Worm (Caenorhabditis elegans) whole organism, L4/young adult: ENCODE measurements around the gene B0228.8.

Source experiments
- W03F9.2 ChIP-seq: fragments of 150-350 bp; optimal IDR thresholded peaks from 2 replicates; lab custom pipeline; 2014; ENCODE audit warnings: missing biosample characterization, missing genetic modification characterization
- him-1 ChIP-seq: sonication (generic microtip); optimal IDR thresholded peaks from 2 replicates; lab custom pipeline; 2016; ENCODE audit warnings: missing genotype, missing genetic modification reagents, missing genetic modification characterization, missing compliant biosample characterization

DNA sequence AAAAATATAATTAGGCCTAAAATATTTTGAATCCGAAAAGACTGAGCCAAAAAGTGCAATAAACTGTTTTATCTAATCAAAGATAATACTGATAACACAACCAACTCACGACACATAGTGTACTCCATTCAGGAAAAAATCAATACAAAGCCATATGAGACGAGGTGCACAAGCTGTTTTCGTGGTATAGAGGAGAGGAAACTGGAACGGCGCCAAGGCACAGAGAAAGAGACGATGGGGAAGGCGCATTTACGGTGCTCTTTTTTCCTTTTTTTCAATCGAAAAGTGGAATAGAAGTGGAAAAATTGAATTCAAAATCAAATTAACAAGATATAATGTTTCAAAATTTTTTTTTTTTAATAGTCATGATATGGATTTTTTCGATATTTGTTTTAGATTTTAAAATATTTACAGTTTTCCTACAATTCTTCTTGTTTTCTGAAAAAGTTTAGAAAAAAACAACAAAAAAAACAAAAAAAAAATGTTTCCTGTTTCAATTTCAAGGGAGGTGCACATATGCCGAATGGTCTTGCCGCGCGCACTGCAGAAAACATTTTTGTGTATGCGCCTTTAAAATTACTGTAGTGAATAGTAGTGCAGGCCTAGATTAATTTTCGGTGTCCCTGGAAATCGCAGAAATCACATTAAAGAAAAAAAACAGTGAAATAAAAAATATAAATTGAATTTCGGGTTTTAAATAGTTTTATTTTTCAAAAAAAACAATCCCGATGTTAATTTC is 2.8 kb downstream of the B0228.8 start, which contains the start of gene B0228.7:
- no peak for TF ChIP-seq him-1 (tag; lab: Kevin White, UChicago)
- no peak for TF ChIP-seq W03F9.2
